Worm (Caenorhabditis elegans) whole organism, mixed stage, embryonic: Measurements from ENCODE around the gene gta-1.
A peak's percentile ranks its signal among the peaks of the same experiment; 100 is the strongest.

Source experiments
- M03D4.4 ChIP-seq: sonication (generic microtip); optimal IDR thresholded peaks from 2 replicates; lab custom pipeline; 2017; ENCODE audit warnings: mild to moderate bottlenecking, missing genetic modification characterization, missing compliant biosample characterization
- blmp-1 ChIP-seq: fragments of 150-350 bp; optimal IDR thresholded peaks from 2 replicates; lab custom pipeline; 2014; ENCODE audit warnings: missing biosample characterization, missing genetic modification characterization
- ceh-39 ChIP-seq: fragments of 150-350 bp; optimal IDR thresholded peaks from 2 replicates; lab custom pipeline; 2014; ENCODE audit warnings: missing biosample characterization, missing genetic modification characterization
- ceh-43 ChIP-seq: fragments of 200-800 bp; sonication (Bioruptor generic); optimal IDR thresholded peaks from 2 replicates; lab custom pipeline; 2018; ENCODE audit warnings: mild to moderate bottlenecking, missing genetic modification characterization, moderate library complexity, missing compliant biosample characterization
- ceh-83 ChIP-seq: fragments of 200-800 bp; sonication (Bioruptor generic); optimal IDR thresholded peaks from 2 replicates; lab custom pipeline; 2018; ENCODE audit warnings: mild to moderate bottlenecking, missing genetic modification characterization, missing compliant biosample characterization
- ces-1 ChIP-seq: fragments of 150-350 bp; optimal IDR thresholded peaks from 2 replicates; lab custom pipeline; 2014; ENCODE audit warnings: missing biosample characterization, missing genetic modification reagents, missing genetic modification characterization
- cnd-1 ChIP-seq: fragments of 200-800 bp; sonication (Bioruptor generic); optimal IDR thresholded peaks from 2 replicates; lab custom pipeline; 2018; ENCODE audit warnings: mild to moderate bottlenecking, missing genetic modification characterization, missing compliant biosample characterization
- drap-1 ChIP-seq: fragments of 200-800 bp; sonication (Bioruptor generic); optimal IDR thresholded peaks from 3 replicates; lab custom pipeline; 2018; ENCODE audit warnings: mild to moderate bottlenecking, missing genetic modification characterization, missing compliant biosample characterization
- elt-1 ChIP-seq: sonication (generic microtip); optimal IDR thresholded peaks from 2 replicates; lab custom pipeline; 2017; ENCODE audit warnings: missing genetic modification characterization, mild to moderate bottlenecking, missing compliant biosample characterization, antibody characterized with exemption, moderate library complexity, borderline replicate concordance; ENCODE audit not compliant: insufficient read depth
- elt-3 ChIP-seq: fragments of 150-350 bp; optimal IDR thresholded peaks from 2 replicates; lab custom pipeline; 2014; ENCODE audit warnings: missing biosample characterization, missing genetic modification characterization
- flh-1 ChIP-seq: fragments of 200-800 bp; sonication (Bioruptor generic); optimal IDR thresholded peaks from 2 replicates; lab custom pipeline; 2018; ENCODE audit warnings: mild to moderate bottlenecking, missing genetic modification characterization, moderate library complexity, missing compliant biosample characterization
- ham-2 ChIP-seq: fragments of 200-800 bp; sonication (Bioruptor generic); optimal IDR thresholded peaks from 2 replicates; lab custom pipeline; 2018; ENCODE audit warnings: mild to moderate bottlenecking, missing genetic modification characterization, missing compliant biosample characterization
- lin-13 ChIP-seq: fragments of 150-350 bp; optimal IDR thresholded peaks from 2 replicates; lab custom pipeline; 2014; ENCODE audit warnings: missing biosample characterization, missing genetic modification characterization
- lin-32 ChIP-seq: fragments of 200-800 bp; sonication (Bioruptor generic); optimal IDR thresholded peaks from 2 replicates; lab custom pipeline; 2018; ENCODE audit warnings: mild to moderate bottlenecking, missing genetic modification characterization, missing compliant biosample characterization
- lsy-2 ChIP-seq: fragments of 150-350 bp; optimal IDR thresholded peaks from 2 replicates; lab custom pipeline; 2014; ENCODE audit warnings: missing biosample characterization, missing genetic modification characterization
- mab-5 ChIP-seq: fragments of 150-350 bp; optimal IDR thresholded peaks from 2 replicates; lab custom pipeline; 2014; ENCODE audit warnings: missing biosample characterization, missing genetic modification characterization
- mep-1 ChIP-seq: fragments of 150-350 bp; optimal IDR thresholded peaks from 2 replicates; lab custom pipeline; 2017; ENCODE audit warnings: missing biosample characterization, missing genetic modification reagents, missing genetic modification characterization, inconsistent platforms
- nhr-12 ChIP-seq: fragments of 150-350 bp; optimal IDR thresholded peaks from 2 replicates; lab custom pipeline; 2014; ENCODE audit warnings: missing biosample characterization, missing genetic modification characterization
- nhr-2 ChIP-seq: fragments of 150-350 bp; optimal IDR thresholded peaks from 2 replicates; lab custom pipeline; 2014; ENCODE audit warnings: missing biosample characterization, missing genetic modification characterization
- nhr-237 ChIP-seq: fragments of 150-350 bp; optimal IDR thresholded peaks from 2 replicates; lab custom pipeline; 2014; ENCODE audit warnings: missing biosample characterization, missing genetic modification characterization
- nhr-28 ChIP-seq: fragments of 150-350 bp; optimal IDR thresholded peaks from 2 replicates; lab custom pipeline; 2014; ENCODE audit warnings: missing biosample characterization, missing genetic modification characterization
- nhr-76 ChIP-seq: sonication (generic microtip); optimal IDR thresholded peaks from 2 replicates; lab custom pipeline; 2017; ENCODE audit warnings: missing biosample characterization, missing genetic modification characterization
- pha-4 ChIP-seq: fragments of 150-350 bp; optimal IDR thresholded peaks from 2 replicates; lab custom pipeline; 2018; ENCODE audit warnings: missing biosample characterization, missing genetic modification reagents, missing genetic modification characterization
- sem-2 ChIP-seq: fragments of 200-800 bp; sonication (Bioruptor generic); optimal IDR thresholded peaks from 2 replicates; lab custom pipeline; 2018; ENCODE audit warnings: mild to moderate bottlenecking, missing genetic modification characterization, missing compliant biosample characterization
- sptf-1 ChIP-seq: sonication (generic microtip); optimal IDR thresholded peaks from 2 replicates; lab custom pipeline; 2017; ENCODE audit warnings: mild to moderate bottlenecking, missing genetic modification characterization, moderate library complexity, missing compliant biosample characterization
- tbx-8 ChIP-seq: fragments of 200-800 bp; sonication (Bioruptor generic); optimal IDR thresholded peaks from 2 replicates; lab custom pipeline; 2018; ENCODE audit warnings: mild to moderate bottlenecking, missing genetic modification characterization, moderate library complexity, missing compliant biosample characterization
- unc-120 ChIP-seq: sonication (generic microtip); optimal IDR thresholded peaks from 2 replicates; lab custom pipeline; 2017; ENCODE audit warnings: missing genetic modification characterization, missing compliant biosample characterization; ENCODE audit not compliant: poor library complexity, severe bottlenecking
- unc-39 ChIP-seq: fragments of 150-350 bp; optimal IDR thresholded peaks from 2 replicates; lab custom pipeline; 2014; ENCODE audit warnings: missing biosample characterization, missing genetic modification characterization
- unc-62 ChIP-seq: fragments of 150-350 bp; optimal IDR thresholded peaks from 2 replicates; lab custom pipeline; 2014; ENCODE audit warnings: missing biosample characterization, missing genetic modification reagents, missing genetic modification characterization
- zip-8 ChIP-seq: fragments of 150-350 bp; optimal IDR thresholded peaks from 2 replicates; lab custom pipeline; 2014; ENCODE audit warnings: missing biosample characterization, missing genetic modification characterization
- ztf-11 ChIP-seq: fragments of 150-350 bp; optimal IDR thresholded peaks from 2 replicates; lab custom pipeline; 2014; ENCODE audit warnings: missing biosample characterization, missing genetic modification characterization

Gene gta-1

DNA sequence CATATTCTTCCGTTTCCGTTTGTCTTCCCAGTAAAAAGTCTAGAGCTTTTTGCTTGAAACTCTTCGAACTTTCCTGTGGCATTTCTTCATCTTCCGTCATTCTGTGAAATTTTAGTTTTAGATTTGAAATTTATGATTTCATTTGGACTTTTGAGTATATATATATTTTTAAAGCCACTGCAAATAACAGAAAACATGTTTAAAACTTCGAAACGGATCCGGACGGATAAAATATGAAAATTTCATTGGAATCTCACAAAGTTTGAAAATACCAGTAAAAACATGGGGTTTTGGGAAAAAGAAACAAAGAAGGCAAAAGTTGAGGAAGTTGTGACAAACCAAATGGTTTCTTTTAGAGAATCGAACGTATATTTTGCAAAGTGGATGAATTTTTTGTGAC, 31.5 kb upstream of the gta-1 start, which contains the start of gene pigs-1:
Gene pigs-1, minus strand, starts transcription at position 101 of the 400 bp plus-strand sequence.
- TF ChIP-seq pha-4 (no peak), ceh-39 (tag; lab: Kevin White, UChicago) (no peak), tbx-8 (GFP tag; lab: Kevin White, UChicago) (no peak), nhr-2 (tag; lab: Kevin White, UChicago) (no peak), lsy-2 (tag; lab: Kevin White, UChicago) (no peak), nhr-76 (no peak), nhr-12 (tag; lab: Kevin White, UChicago) (no peak), elt-3 (tag; lab: Kevin White, UChicago) (no peak), zip-8 (tag; lab: Kevin White, UChicago) (no peak), lin-32 (no peak), mep-1 (tag; lab: Kevin White, UChicago) (no peak), mab-5 (tag; lab: Kevin White, UChicago) (no peak), sem-2 (GFP tag; lab: Kevin White, UChicago) (no peak), drap-1 (GFP tag; lab: Kevin White, UChicago) (no peak), M03D4.4 (no peak), lin-13 (no peak), ces-1 (GFP tag; lab: Kevin White, UChicago) (no peak), flh-1 (GFP tag; lab: Kevin White, UChicago) (no peak), cnd-1 (tag; lab: Kevin White, UChicago) (no peak)

DNA sequence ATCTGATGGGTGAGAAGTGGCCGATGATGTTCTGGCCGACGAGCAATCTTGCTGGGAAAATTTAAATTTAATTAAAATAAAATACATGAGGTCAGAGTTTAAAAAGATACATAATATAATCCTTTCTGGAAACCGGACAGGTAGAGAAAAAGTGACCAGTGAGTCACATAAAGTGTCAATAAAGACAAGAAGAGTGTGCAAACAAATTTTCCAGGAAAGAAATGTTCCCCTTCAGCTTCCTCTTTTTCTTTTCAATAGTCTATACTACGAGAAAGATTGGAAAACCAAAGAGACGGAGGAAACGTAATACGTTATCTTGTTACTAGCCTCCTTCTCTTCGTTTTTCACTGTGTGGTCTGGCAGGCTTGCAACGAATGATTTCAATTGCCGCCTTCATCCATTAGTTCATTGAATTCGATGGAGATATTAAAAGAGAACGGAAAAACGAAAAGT, 29.9 kb upstream of the gta-1 start, which contains the start of gene tsp-12:
Gene tsp-12, minus strand, starts transcription at position 51 of the 453 bp plus-strand sequence.
- TF ChIP-seq nhr-28 (tag; lab: Kevin White, UChicago): no peak
- TF ChIP-seq lin-32: no peak
- TF ChIP-seq pha-4: no peak
- TF ChIP-seq ztf-11: no peak
- TF ChIP-seq zip-8 (tag; lab: Kevin White, UChicago): no peak
- no peak for TF ChIP-seq unc-120
- no peak for TF ChIP-seq ceh-39 (tag; lab: Kevin White, UChicago)
- no peak for TF ChIP-seq blmp-1 (tag; lab: Kevin White, UChicago)
- no peak for TF ChIP-seq flh-1 (GFP tag; lab: Kevin White, UChicago)
- TF ChIP-seq tbx-8 (GFP tag; lab: Kevin White, UChicago): no peak
- TF ChIP-seq elt-3 (tag; lab: Kevin White, UChicago): no peak
- TF ChIP-seq sem-2 (GFP tag; lab: Kevin White, UChicago): no peak
- TF ChIP-seq sptf-1 (tag; lab: Kevin White, UChicago): peak; percentile 27
- TF ChIP-seq unc-39: no peak
- TF ChIP-seq ces-1 (GFP tag; lab: Kevin White, UChicago): peak; percentile 83
- TF ChIP-seq drap-1 (GFP tag; lab: Kevin White, UChicago): no peak
- TF ChIP-seq ceh-43 (GFP tag; lab: Kevin White, UChicago): no peak

DNA sequence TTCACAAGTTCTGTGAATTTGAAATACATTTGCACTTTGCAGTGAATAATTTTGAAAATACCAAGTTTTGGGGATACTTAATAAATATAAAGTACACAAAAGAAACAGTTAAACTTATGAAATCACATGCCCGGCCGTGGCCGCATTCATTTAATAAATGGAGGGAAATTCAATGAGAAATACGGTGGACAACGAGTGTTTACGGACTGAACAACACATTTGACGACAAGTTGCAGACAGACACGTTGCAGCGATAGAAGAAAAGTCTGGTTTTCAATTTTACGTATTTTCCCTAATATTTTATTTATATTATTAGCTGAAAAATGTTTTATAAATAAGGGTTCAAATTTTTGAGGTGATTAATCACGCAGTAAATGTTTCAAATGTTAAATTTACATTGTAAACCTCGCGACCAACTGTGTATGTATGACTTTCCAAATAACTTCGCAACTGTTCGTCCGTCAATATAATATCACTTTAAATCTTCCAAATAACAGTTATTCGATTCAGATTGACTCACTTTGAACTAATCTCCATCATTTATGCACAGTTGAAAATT, 28.9 kb upstream of the gta-1 start, which contains the start of gene copg-1:
Gene copg-1, plus strand, starts transcription at position 509 of the 559 bp plus-strand sequence.
- TF ChIP-seq nhr-2 (tag; lab: Kevin White, UChicago): peak; percentile 28
- no peak for TF ChIP-seq lin-32
- TF ChIP-seq M03D4.4: no peak
- no peak for TF ChIP-seq unc-39
- peak; percentile 92 for TF ChIP-seq ces-1 (GFP tag; lab: Kevin White, UChicago)
- no peak for TF ChIP-seq zip-8 (tag; lab: Kevin White, UChicago)
- TF ChIP-seq cnd-1 (tag; lab: Kevin White, UChicago): no peak
- peak; percentile 92 for TF ChIP-seq lsy-2 (tag; lab: Kevin White, UChicago)
- TF ChIP-seq ceh-39 (tag; lab: Kevin White, UChicago): no peak

DNA sequence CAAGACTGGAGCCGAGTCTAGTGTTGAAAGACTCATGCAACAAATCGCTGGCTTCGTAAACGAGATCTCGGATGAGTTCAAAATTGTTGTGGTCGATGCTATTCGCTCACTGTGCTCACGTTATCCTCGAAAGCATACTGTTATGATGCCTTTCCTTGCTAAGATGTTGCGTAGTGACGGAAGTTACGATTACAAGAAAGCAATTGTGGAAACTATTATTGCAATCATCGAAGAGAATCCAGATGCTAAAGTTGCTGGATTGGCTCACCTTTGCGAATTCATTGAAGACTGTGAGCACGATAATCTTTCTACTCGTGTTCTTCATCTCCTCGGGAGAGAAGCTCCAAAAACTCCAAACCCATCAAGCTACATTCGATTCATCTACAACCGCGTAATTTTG, 27.0 kb upstream of the gta-1 start:
- no peak for TF ChIP-seq lin-13
- TF ChIP-seq nhr-12 (tag; lab: Kevin White, UChicago): no peak
- no peak for TF ChIP-seq zip-8 (tag; lab: Kevin White, UChicago)
- no peak for TF ChIP-seq sptf-1 (tag; lab: Kevin White, UChicago)
- no peak for TF ChIP-seq nhr-237 (tag; lab: Kevin White, UChicago)
- no peak for TF ChIP-seq unc-39
- no peak for TF ChIP-seq tbx-8 (GFP tag; lab: Kevin White, UChicago)
- no peak for TF ChIP-seq ceh-83 (GFP tag; lab: Kevin White, UChicago)
- TF ChIP-seq unc-62 (GFP tag; lab: Kevin White, UChicago): no peak
- no peak for TF ChIP-seq ham-2
- no peak for TF ChIP-seq pha-4
- TF ChIP-seq drap-1 (GFP tag; lab: Kevin White, UChicago): no peak
- no peak for TF ChIP-seq lin-32
- TF ChIP-seq sem-2 (GFP tag; lab: Kevin White, UChicago): no peak
- no peak for TF ChIP-seq elt-1 (tag; lab: Kevin White, UChicago)
